Worm (Caenorhabditis elegans) whole organism, late embryonic: ENCODE measurements around the gene F58B6.1.

Experiments
- C08G9.2 ChIP-seq: sonication (generic microtip); optimal IDR thresholded peaks from 2 replicates; lab custom pipeline; 2016; ENCODE audit warnings: mild to moderate bottlenecking, missing genetic modification characterization, moderate library complexity, missing compliant biosample characterization
- C38D4.7 ChIP-seq: fragments of 200-800 bp; sonication (Bioruptor generic); optimal IDR thresholded peaks from 2 replicates; lab custom pipeline; 2018; ENCODE audit warnings: mild to moderate bottlenecking, missing genetic modification characterization, moderate library complexity, missing compliant biosample characterization
- F13H6.1 ChIP-seq: sonication (generic microtip); optimal IDR thresholded peaks from 2 replicates; lab custom pipeline; 2016; ENCODE audit warnings: missing genetic modification characterization, missing compliant biosample characterization
- K02D7.2 ChIP-seq: sonication (generic microtip); optimal IDR thresholded peaks from 2 replicates; lab custom pipeline; 2017; ENCODE audit warnings: mild to moderate bottlenecking, missing genetic modification characterization, missing compliant biosample characterization
- K09A11.1 ChIP-seq: sonication (generic microtip); optimal IDR thresholded peaks from 2 replicates; lab custom pipeline; 2017; ENCODE audit warnings: antibody characterized with exemption, mild to moderate bottlenecking, missing genetic modification characterization, missing compliant biosample characterization; ENCODE audit not compliant: insufficient read depth
- T23F11.4 ChIP-seq: fragments of 200-800 bp; sonication (Bioruptor generic); optimal IDR thresholded peaks from 2 replicates; lab custom pipeline; 2018; ENCODE audit warnings: mild to moderate bottlenecking, missing genetic modification characterization, missing compliant biosample characterization
- Y22D7AL.16 ChIP-seq: sonication (generic microtip); optimal IDR thresholded peaks from 2 replicates; lab custom pipeline; 2016; ENCODE audit warnings: missing genetic modification characterization, missing compliant biosample characterization
- ahr-1 ChIP-seq: sonication (generic microtip); optimal IDR thresholded peaks from 2 replicates; lab custom pipeline; 2016; ENCODE audit warnings: missing genetic modification characterization, missing compliant biosample characterization
- ama-1 ChIP-seq: fragments of 150-350 bp; optimal IDR thresholded peaks from 2 replicates; lab custom pipeline; 2014
- ceh-14 ChIP-seq: sonication (generic microtip); optimal IDR thresholded peaks from 2 replicates; lab custom pipeline; 2016; ENCODE audit warnings: missing genotype, missing genetic modification characterization, missing compliant biosample characterization
- ceh-18 ChIP-seq: sonication (generic microtip); optimal IDR thresholded peaks from 2 replicates; lab custom pipeline; 2016; ENCODE audit warnings: missing genetic modification characterization, missing compliant biosample characterization
- ceh-19 ChIP-seq: fragments of 200-800 bp; sonication (Bioruptor generic); optimal IDR thresholded peaks from 2 replicates; lab custom pipeline; 2018; ENCODE audit warnings: mild to moderate bottlenecking, missing genetic modification characterization, missing compliant biosample characterization
- ceh-2 ChIP-seq: sonication (generic microtip); optimal IDR thresholded peaks from 2 replicates; lab custom pipeline; 2016; ENCODE audit warnings: missing genotype, missing genetic modification characterization, missing compliant biosample characterization
- ceh-24 ChIP-seq: sonication (generic microtip); optimal IDR thresholded peaks from 2 replicates; lab custom pipeline; 2016; ENCODE audit warnings: mild to moderate bottlenecking, missing genetic modification characterization, missing compliant biosample characterization
- ceh-30 ChIP-seq: fragments of 150-350 bp; optimal IDR thresholded peaks from 2 replicates; lab custom pipeline; 2014; ENCODE audit warnings: missing biosample characterization, missing genetic modification characterization
- ceh-31 ChIP-seq: sonication (generic microtip); optimal IDR thresholded peaks from 2 replicates; lab custom pipeline; 2016; ENCODE audit warnings: missing genetic modification characterization, missing compliant biosample characterization
- ceh-34 ChIP-seq: sonication (generic microtip); optimal IDR thresholded peaks from 2 replicates; lab custom pipeline; 2016; ENCODE audit warnings: mild to moderate bottlenecking, missing genetic modification characterization, missing compliant biosample characterization
- ceh-45 ChIP-seq: fragments of 200-800 bp; sonication (Bioruptor generic); IDR thresholded peaks from 2 replicates; pipeline ENCODE4 v1.3.6; 2022; ENCODE audit warnings: missing genetic modification reagents, missing genetic modification characterization, missing compliant biosample characterization
- ceh-48 ChIP-seq: sonication (generic microtip); optimal IDR thresholded peaks from 2 replicates; lab custom pipeline; 2016; ENCODE audit warnings: missing genetic modification characterization, inconsistent platforms, missing compliant biosample characterization
- ceh-6 ChIP-seq: fragments of 200-800 bp; sonication (Bioruptor generic); optimal IDR thresholded peaks from 2 replicates; lab custom pipeline; 2018; ENCODE audit warnings: mild to moderate bottlenecking, missing genetic modification characterization, missing compliant biosample characterization
- che-1 ChIP-seq: sonication (generic microtip); optimal IDR thresholded peaks from 2 replicates; lab custom pipeline; 2016; ENCODE audit warnings: mild to moderate bottlenecking, missing genetic modification characterization, missing compliant biosample characterization
- dmd-4 ChIP-seq: sonication (generic microtip); optimal IDR thresholded peaks from 2 replicates; lab custom pipeline; 2016; ENCODE audit warnings: borderline replicate concordance, missing genetic modification characterization, missing compliant biosample characterization
- elt-2 ChIP-seq: sonication (generic microtip); optimal IDR thresholded peaks from 2 replicates; lab custom pipeline; 2016; ENCODE audit warnings: missing genetic modification reagents, missing genetic modification characterization, missing compliant biosample characterization
- ets-4 ChIP-seq: sonication (generic microtip); optimal IDR thresholded peaks from 2 replicates; lab custom pipeline; 2016; ENCODE audit warnings: missing genetic modification characterization, missing compliant biosample characterization
- eyg-1 ChIP-seq: sonication (generic microtip); optimal IDR thresholded peaks from 2 replicates; lab custom pipeline; 2016; ENCODE audit warnings: missing genotype, missing genetic modification characterization, missing compliant biosample characterization
- fax-1 ChIP-seq: sonication (generic microtip); optimal IDR thresholded peaks from 2 replicates; lab custom pipeline; 2016; ENCODE audit warnings: missing genotype, missing genetic modification characterization, missing compliant biosample characterization
- fkh-10 ChIP-seq: fragments of 150-350 bp; optimal IDR thresholded peaks from 2 replicates; lab custom pipeline; 2014; ENCODE audit warnings: missing biosample characterization, missing genetic modification reagents, missing genetic modification characterization
- gmeb-2 ChIP-seq: sonication (generic microtip); optimal IDR thresholded peaks from 2 replicates; lab custom pipeline; 2016; ENCODE audit warnings: missing genetic modification characterization, inconsistent platforms, missing compliant biosample characterization
- hlh-13 ChIP-seq: fragments of 200-800 bp; sonication (Bioruptor generic); optimal IDR thresholded peaks from 2 replicates; lab custom pipeline; 2018; ENCODE audit warnings: mild to moderate bottlenecking, missing genetic modification characterization, missing compliant biosample characterization
- hlh-15 ChIP-seq: sonication (generic microtip); optimal IDR thresholded peaks from 2 replicates; lab custom pipeline; 2016; ENCODE audit warnings: missing genetic modification characterization, missing compliant biosample characterization
- hlh-30 ChIP-seq: sonication (generic microtip); optimal IDR thresholded peaks from 2 replicates; lab custom pipeline; 2017; ENCODE audit warnings: antibody characterized with exemption, missing genetic modification characterization, missing compliant biosample characterization; ENCODE audit not compliant: insufficient read depth
- hlh-6 ChIP-seq: sonication (generic microtip); optimal IDR thresholded peaks from 2 replicates; lab custom pipeline; 2016; ENCODE audit warnings: missing genotype, missing genetic modification characterization, missing compliant biosample characterization
- hlh-8 ChIP-seq: sonication (generic microtip); optimal IDR thresholded peaks from 2 replicates; lab custom pipeline; 2016; ENCODE audit warnings: missing genotype, missing genetic modification characterization, missing compliant biosample characterization
- lin-11 ChIP-seq: fragments of 200-800 bp; sonication (Bioruptor generic); optimal IDR thresholded peaks from 2 replicates; lab custom pipeline; 2018; ENCODE audit warnings: mild to moderate bottlenecking, missing genetic modification characterization, missing compliant biosample characterization
- madf-2 ChIP-seq: sonication (generic microtip); optimal IDR thresholded peaks from 2 replicates; lab custom pipeline; 2017; ENCODE audit warnings: missing genetic modification characterization, missing compliant biosample characterization
- nfya-1 ChIP-seq: sonication (generic microtip); optimal IDR thresholded peaks from 2 replicates; lab custom pipeline; 2017; ENCODE audit warnings: missing genetic modification characterization, mild to moderate bottlenecking, missing compliant biosample characterization, antibody characterized with exemption, moderate library complexity
- nhr-11 ChIP-seq: fragments of 150-350 bp; optimal IDR thresholded peaks from 2 replicates; lab custom pipeline; 2014; ENCODE audit warnings: missing biosample characterization, missing genetic modification characterization
- nhr-232 ChIP-seq: sonication (generic microtip); optimal IDR thresholded peaks from 2 replicates; lab custom pipeline; 2016; ENCODE audit warnings: missing genetic modification characterization, missing compliant biosample characterization
- npax-4 ChIP-seq: sonication (generic microtip); optimal IDR thresholded peaks from 2 replicates; lab custom pipeline; 2016; ENCODE audit warnings: missing genetic modification characterization, missing compliant biosample characterization
- odd-2 ChIP-seq: sonication (generic microtip); optimal IDR thresholded peaks from 2 replicates; lab custom pipeline; 2017; ENCODE audit warnings: antibody characterized with exemption, mild to moderate bottlenecking, missing genetic modification characterization, missing compliant biosample characterization
- pat-9 ChIP-seq: fragments of 200-800 bp; sonication (Bioruptor generic); optimal IDR thresholded peaks from 2 replicates; lab custom pipeline; 2018; ENCODE audit warnings: mild to moderate bottlenecking, missing genetic modification characterization, moderate library complexity, missing compliant biosample characterization
- pax-1 ChIP-seq: fragments of 150-350 bp; optimal IDR thresholded peaks from 2 replicates; lab custom pipeline; 2014; ENCODE audit warnings: missing biosample characterization, missing genetic modification characterization
- pha-2 ChIP-seq: sonication (generic microtip); optimal IDR thresholded peaks from 2 replicates; lab custom pipeline; 2017; ENCODE audit warnings: mild to moderate bottlenecking, missing genetic modification characterization, missing compliant biosample characterization
- pqm-1 ChIP-seq: sonication (generic microtip); optimal IDR thresholded peaks from 2 replicates; lab custom pipeline; 2016; ENCODE audit warnings: missing genetic modification characterization, missing compliant biosample characterization
- rnt-1 ChIP-seq: sonication (generic microtip); optimal IDR thresholded peaks from 2 replicates; lab custom pipeline; 2016; ENCODE audit warnings: missing genetic modification characterization, missing compliant biosample characterization
- sdc-2 ChIP-seq: sonication (generic microtip); optimal IDR thresholded peaks from 2 replicates; lab custom pipeline; 2016; ENCODE audit warnings: missing genotype, missing genetic modification characterization, missing compliant biosample characterization
- sox-2 ChIP-seq: fragments of 200-800 bp; sonication (Bioruptor generic); IDR thresholded peaks from 2 replicates; pipeline ENCODE4 v1.3.6; 2022; ENCODE audit warnings: missing genetic modification reagents, missing genetic modification characterization, missing compliant biosample characterization
- sox-4 ChIP-seq: sonication (generic microtip); optimal IDR thresholded peaks from 2 replicates; lab custom pipeline; 2017; ENCODE audit warnings: mild to moderate bottlenecking, missing genetic modification characterization, inconsistent platforms, missing compliant biosample characterization
- syd-9 ChIP-seq: sonication (generic microtip); optimal IDR thresholded peaks from 2 replicates; lab custom pipeline; 2016; ENCODE audit warnings: mild to moderate bottlenecking, missing genetic modification characterization, moderate library complexity, missing compliant biosample characterization
- tbx-2 ChIP-seq: sonication (generic microtip); optimal IDR thresholded peaks from 2 replicates; lab custom pipeline; 2016; ENCODE audit warnings: missing genetic modification characterization, missing compliant biosample characterization
- unc-55 ChIP-seq: sonication (generic microtip); optimal IDR thresholded peaks from 2 replicates; lab custom pipeline; 2017; ENCODE audit warnings: missing biosample characterization, missing genetic modification reagents, missing genetic modification characterization
- unc-86 ChIP-seq: sonication (generic microtip); optimal IDR thresholded peaks from 2 replicates; lab custom pipeline; 2016; ENCODE audit warnings: missing genetic modification characterization, missing compliant biosample characterization
- zip-5 ChIP-seq: sonication (generic microtip); optimal IDR thresholded peaks from 2 replicates; lab custom pipeline; 2016; ENCODE audit warnings: missing genetic modification characterization, missing compliant biosample characterization
- ztf-16 ChIP-seq: sonication (generic microtip); optimal IDR thresholded peaks from 2 replicates; lab custom pipeline; 2017; ENCODE audit warnings: missing genetic modification characterization, missing compliant biosample characterization

Gene F58B6.1

ce11 chrIII:1122239-1122638, 6.5 kb upstream of the F58B6.1 start:
- peak; percentile 79 for TF ChIP-seq elt-2 (tag; lab: Kevin White, UChicago)
- TF ChIP-seq che-1 (tag; lab: Kevin White, UChicago) = peak; percentile 73
- no peak for TF ChIP-seq ceh-31 (tag; lab: Kevin White, UChicago)
- peak; percentile 46 for TF ChIP-seq npax-4 (tag; lab: Kevin White, UChicago)
- TF ChIP-seq fax-1 (tag; lab: Kevin White, UChicago) = no peak
- peak; percentile 44 for TF ChIP-seq madf-2 (tag; lab: Kevin White, UChicago)
- no peak for TF ChIP-seq ets-4 (tag; lab: Kevin White, UChicago)
- TF ChIP-seq tbx-2 (tag; lab: Kevin White, UChicago) = peak; percentile 5
- TF ChIP-seq rnt-1 (tag; lab: Kevin White, UChicago) = peak; percentile 34
- peak; percentile 66 for TF ChIP-seq ceh-19 (GFP tag; lab: Kevin White, UChicago)
- peak; percentile 69 for TF ChIP-seq hlh-6 (tag; lab: Kevin White, UChicago)
- TF ChIP-seq C38D4.7 (GFP tag; lab: Kevin White, UChicago) = peak; percentile 62
- TF ChIP-seq ceh-48 = peak; percentile 45
- no peak for TF ChIP-seq unc-55 (GFP tag; lab: Kevin White, UChicago)
- TF ChIP-seq F13H6.1 (tag; lab: Kevin White, UChicago) = peak; percentile 34
- TF ChIP-seq nhr-11 (tag; lab: Kevin White, UChicago) = no peak
- TF ChIP-seq ceh-34 (tag; lab: Kevin White, UChicago) = peak; percentile 18
- no peak for TF ChIP-seq odd-2 (tag; lab: Kevin White, UChicago)
- TF ChIP-seq K02D7.2 (tag; lab: Kevin White, UChicago) = peak; percentile 39
- TF ChIP-seq ceh-18 = peak; percentile 15
- TF ChIP-seq hlh-13 = peak; percentile 63
- TF ChIP-seq ceh-30 = no peak
- TF ChIP-seq ceh-14 = peak; percentile 26
- peak; percentile 57 for TF ChIP-seq ztf-16 (tag; lab: Kevin White, UChicago)
- no peak for TF ChIP-seq fkh-10 (GFP tag; lab: Kevin White, UChicago)
- TF ChIP-seq C08G9.2 (tag; lab: Kevin White, UChicago) = no peak
- TF ChIP-seq eyg-1 = no peak
- TF ChIP-seq gmeb-2 = peak; percentile 72
- no peak for TF ChIP-seq unc-86 (tag; lab: Kevin White, UChicago)
- peak; percentile 48 for TF ChIP-seq ceh-2
- TF ChIP-seq sox-4 (tag; lab: Kevin White, UChicago) = peak; percentile 64
- peak; percentile 24 for TF ChIP-seq pat-9 (tag; lab: Kevin White, UChicago)
- no peak for TF ChIP-seq pax-1
- TF ChIP-seq ahr-1 (tag; lab: Kevin White, UChicago) = no peak
- peak; percentile 23 for TF ChIP-seq nhr-232
- TF ChIP-seq ceh-45 (GFP tag; lab: Robert Waterston, UW) = no peak
- no peak for TF ChIP-seq pqm-1 (tag; lab: Kevin White, UChicago)
- no peak for TF ChIP-seq sox-2 (GFP tag; lab: Robert Waterston, UW)
- peak; percentile 33 for TF ChIP-seq zip-5 (tag; lab: Kevin White, UChicago)
- TF ChIP-seq sdc-2 (tag; lab: Kevin White, UChicago) = peak; percentile 32
- TF ChIP-seq lin-11 = peak; percentile 64
- no peak for TF ChIP-seq ceh-24 (tag; lab: Kevin White, UChicago)
- TF ChIP-seq ceh-6 (GFP tag; lab: Kevin White, UChicago) = peak; percentile 75
- peak; percentile 54 for TF ChIP-seq T23F11.4 (GFP tag; lab: Kevin White, UChicago)
- no peak for TF ChIP-seq ama-1 (lab: Kevin White, UChicago)
- TF ChIP-seq hlh-8 (tag; lab: Kevin White, UChicago) = no peak
- peak; percentile 43 for TF ChIP-seq Y22D7AL.16
- no peak for TF ChIP-seq dmd-4 (tag; lab: Kevin White, UChicago)
- TF ChIP-seq hlh-15 = peak; percentile 6
- peak; percentile 61 for TF ChIP-seq pha-2 (tag; lab: Kevin White, UChicago)
- TF ChIP-seq nfya-1 (tag; lab: Kevin White, UChicago) = peak; percentile 1
- TF ChIP-seq K09A11.1 (tag; lab: Kevin White, UChicago) = no peak
- TF ChIP-seq hlh-30 (tag; lab: Kevin White, UChicago) = no peak
- TF ChIP-seq syd-9 (tag; lab: Kevin White, UChicago) = no peak
